Fruit fly (Drosophila melanogaster): Measurements from ENCODE around the gene CG32277.
A peak's percentile ranks its signal among the peaks of the same experiment; 100 is the strongest.

The CG32277 gene

dm6 chr3L:3248714-3249663, 43.7 kb upstream of the CG32277 start:
- TF ChIP-seq fru (GFP tag; optimal IDR thresholded peaks at IDR 0.05) = peak; percentile 98
- peak; percentile 18 for TF ChIP-seq sv (GFP tag; optimal IDR thresholded peaks at IDR 0.05)
- peak; percentile 92 for TF ChIP-seq Hnf4 (GFP tag; optimal IDR thresholded peaks at IDR 0.05)
- peak; percentile 96 for TF ChIP-seq Hr83 (GFP tag; optimal IDR thresholded peaks at IDR 0.05; ENCODE audit: poor library complexity, severe bottlenecking)
- peak; percentile 98 for TF ChIP-seq br (GFP tag; optimal IDR thresholded peaks at IDR 0.05)
- no peak for TF ChIP-seq Myc (optimal IDR thresholded peaks at IDR 0.05)
- TF ChIP-seq Vsx2 (GFP tag; optimal IDR thresholded peaks at IDR 0.05; ENCODE audit: partially characterized antibody) = peak; percentile 39
- TF ChIP-seq sage (GFP tag; optimal IDR thresholded peaks at IDR 0.05) = peak; percentile 95
- peak; percentile 93 for TF ChIP-seq brk (GFP tag; optimal IDR thresholded peaks at IDR 0.05)
- TF ChIP-seq Mio (GFP tag; optimal IDR thresholded peaks at IDR 0.05) = peak; percentile 86
- peak; percentile 99 for TF ChIP-seq OdsH (GFP tag; optimal IDR thresholded peaks at IDR 0.05)
- peak; percentile 97 for TF ChIP-seq Dfd (GFP tag; optimal IDR thresholded peaks at IDR 0.05)
- TF ChIP-seq dl (GFP tag; optimal IDR thresholded peaks at IDR 0.05; ENCODE audit: insufficient read depth in 1 of 2, partially characterized antibody in 2 of 2) = peak in 1 of 2 experiments; percentile 59
- TF ChIP-seq tai (GFP tag; optimal IDR thresholded peaks at IDR 0.05) = peak; percentile 95
- peak; percentile 99 for TF ChIP-seq woc (GFP tag; optimal IDR thresholded peaks at IDR 0.05)
- peak; percentile 99 for TF ChIP-seq ey (GFP tag; optimal IDR thresholded peaks at IDR 0.05)
- TF ChIP-seq Abd-B (GFP tag; optimal IDR thresholded peaks at IDR 0.05) = no peak
- TF ChIP-seq CG9705 (GFP tag; optimal IDR thresholded peaks at IDR 0.05) = peak; percentile 98
- peak; percentile 96 for TF ChIP-seq CG32264 (GFP tag; optimal IDR thresholded peaks at IDR 0.05)
- peak; percentile 95 for TF ChIP-seq Jra (GFP tag; optimal IDR thresholded peaks at IDR 0.05)
- TF ChIP-seq lola (GFP tag; optimal IDR thresholded peaks at IDR 0.05) = no peak
- no peak for TF ChIP-seq Hr78 (GFP tag; optimal IDR thresholded peaks at IDR 0.05)
- TF ChIP-seq GATAd (GFP tag; optimal IDR thresholded peaks at IDR 0.05) = peak; percentile 89
- peak; percentile 98 for TF ChIP-seq HLH106 (tag; optimal IDR thresholded peaks at IDR 0.05)
- TF ChIP-seq N (GFP tag; optimal IDR thresholded peaks at IDR 0.05) = peak; percentile 25
- peak; percentile 91 for TF ChIP-seq CrebA (GFP tag; optimal IDR thresholded peaks at IDR 0.05; ENCODE audit: borderline replicate concordance)
- peak; percentile 99 for TF ChIP-seq dmrt93B (GFP tag; optimal IDR thresholded peaks at IDR 0.05)
- TF ChIP-seq usp (GFP tag; optimal IDR thresholded peaks at IDR 0.05) = no peak
- TF ChIP-seq pan (optimal IDR thresholded peaks at IDR 0.05) = no peak
- TF ChIP-seq Rel (GFP tag; optimal IDR thresholded peaks at IDR 0.05) = peak; percentile 95
- TF ChIP-seq Rel (tag; optimal IDR thresholded peaks at IDR 0.05) = peak; percentile 87
- peak; percentile 99 for TF ChIP-seq Sp1 (GFP tag; optimal IDR thresholded peaks at IDR 0.05)
- peak; percentile 53 for TF ChIP-seq Dif (GFP tag; optimal IDR thresholded peaks at IDR 0.05; ENCODE audit: partially characterized antibody)
- TF ChIP-seq jim (GFP tag; optimal IDR thresholded peaks at IDR 0.05) = peak; percentile 99
- TF ChIP-seq foxo (GFP tag; optimal IDR thresholded peaks at IDR 0.05) = peak; percentile 93 to 99
- peak; percentile 99 for TF ChIP-seq h (GFP tag; optimal IDR thresholded peaks at IDR 0.05)
- peak; percentile 98 for TF ChIP-seq psq (GFP tag; optimal IDR thresholded peaks at IDR 0.05)
- peak; percentile 99 for TF ChIP-seq rgr (GFP tag; optimal IDR thresholded peaks at IDR 0.05)
- peak; percentile 92 for TF ChIP-seq dsf (GFP tag; optimal IDR thresholded peaks at IDR 0.05; ENCODE audit: borderline replicate concordance)

Data from whole organism, wandering third instar larva.